Worm (Caenorhabditis elegans) whole organism, late embryonic: ENCODE results near the gene T04A8.18.
A peak's percentile ranks its signal among the peaks of the same experiment; 100 is the strongest.

Experiments
- C08G9.2 ChIP-seq: sonication (generic microtip); optimal IDR thresholded peaks from 2 replicates; lab custom pipeline; 2016; ENCODE audit warnings: mild to moderate bottlenecking, missing genetic modification characterization, moderate library complexity, missing compliant biosample characterization
- C38D4.7 ChIP-seq: fragments of 200-800 bp; sonication (Bioruptor generic); optimal IDR thresholded peaks from 2 replicates; lab custom pipeline; 2018; ENCODE audit warnings: mild to moderate bottlenecking, missing genetic modification characterization, moderate library complexity, missing compliant biosample characterization
- K09A11.1 ChIP-seq: sonication (generic microtip); optimal IDR thresholded peaks from 2 replicates; lab custom pipeline; 2017; ENCODE audit warnings: antibody characterized with exemption, mild to moderate bottlenecking, missing genetic modification characterization, missing compliant biosample characterization; ENCODE audit not compliant: insufficient read depth
- ceh-14 ChIP-seq: sonication (generic microtip); optimal IDR thresholded peaks from 2 replicates; lab custom pipeline; 2016; ENCODE audit warnings: missing genotype, missing genetic modification characterization, missing compliant biosample characterization
- ceh-18 ChIP-seq: sonication (generic microtip); optimal IDR thresholded peaks from 2 replicates; lab custom pipeline; 2016; ENCODE audit warnings: missing genetic modification characterization, missing compliant biosample characterization
- ceh-24 ChIP-seq: sonication (generic microtip); optimal IDR thresholded peaks from 2 replicates; lab custom pipeline; 2016; ENCODE audit warnings: mild to moderate bottlenecking, missing genetic modification characterization, missing compliant biosample characterization
- ceh-30 ChIP-seq: fragments of 150-350 bp; optimal IDR thresholded peaks from 2 replicates; lab custom pipeline; 2014; ENCODE audit warnings: missing biosample characterization, missing genetic modification characterization
- ceh-34 ChIP-seq: sonication (generic microtip); optimal IDR thresholded peaks from 2 replicates; lab custom pipeline; 2016; ENCODE audit warnings: mild to moderate bottlenecking, missing genetic modification characterization, missing compliant biosample characterization
- ceh-6 ChIP-seq: fragments of 200-800 bp; sonication (Bioruptor generic); optimal IDR thresholded peaks from 2 replicates; lab custom pipeline; 2018; ENCODE audit warnings: mild to moderate bottlenecking, missing genetic modification characterization, missing compliant biosample characterization
- che-1 ChIP-seq: sonication (generic microtip); optimal IDR thresholded peaks from 2 replicates; lab custom pipeline; 2016; ENCODE audit warnings: mild to moderate bottlenecking, missing genetic modification characterization, missing compliant biosample characterization
- elt-4 ChIP-seq: sonication (generic microtip); optimal IDR thresholded peaks from 2 replicates; lab custom pipeline; 2016; ENCODE audit warnings: missing genetic modification characterization, missing compliant biosample characterization
- ets-4 ChIP-seq: sonication (generic microtip); optimal IDR thresholded peaks from 2 replicates; lab custom pipeline; 2016; ENCODE audit warnings: missing genetic modification characterization, missing compliant biosample characterization
- eyg-1 ChIP-seq: sonication (generic microtip); optimal IDR thresholded peaks from 2 replicates; lab custom pipeline; 2016; ENCODE audit warnings: missing genotype, missing genetic modification characterization, missing compliant biosample characterization
- fkh-6 ChIP-seq: sonication (generic microtip); optimal IDR thresholded peaks from 2 replicates; lab custom pipeline; 2016; ENCODE audit warnings: missing genetic modification characterization, missing compliant biosample characterization
- hlh-15 ChIP-seq: sonication (generic microtip); optimal IDR thresholded peaks from 2 replicates; lab custom pipeline; 2016; ENCODE audit warnings: missing genetic modification characterization, missing compliant biosample characterization
- hlh-30 ChIP-seq: sonication (generic microtip); optimal IDR thresholded peaks from 2 replicates; lab custom pipeline; 2017; ENCODE audit warnings: antibody characterized with exemption, missing genetic modification characterization, missing compliant biosample characterization; ENCODE audit not compliant: insufficient read depth
- hlh-6 ChIP-seq: sonication (generic microtip); optimal IDR thresholded peaks from 2 replicates; lab custom pipeline; 2016; ENCODE audit warnings: missing genotype, missing genetic modification characterization, missing compliant biosample characterization
- hlh-8 ChIP-seq: sonication (generic microtip); optimal IDR thresholded peaks from 2 replicates; lab custom pipeline; 2016; ENCODE audit warnings: missing genotype, missing genetic modification characterization, missing compliant biosample characterization
- lim-6 ChIP-seq: sonication (generic microtip); optimal IDR thresholded peaks from 2 replicates; lab custom pipeline; 2016; ENCODE audit warnings: missing genetic modification characterization, missing compliant biosample characterization
- lin-11 ChIP-seq: fragments of 200-800 bp; sonication (Bioruptor generic); optimal IDR thresholded peaks from 2 replicates; lab custom pipeline; 2018; ENCODE audit warnings: mild to moderate bottlenecking, missing genetic modification characterization, missing compliant biosample characterization
- madf-2 ChIP-seq: sonication (generic microtip); optimal IDR thresholded peaks from 2 replicates; lab custom pipeline; 2017; ENCODE audit warnings: missing genetic modification characterization, missing compliant biosample characterization
- mec-3 ChIP-seq: sonication (generic microtip); optimal IDR thresholded peaks from 2 replicates; lab custom pipeline; 2016; ENCODE audit warnings: borderline replicate concordance, missing genetic modification characterization, missing compliant biosample characterization
- nhr-11 ChIP-seq: fragments of 150-350 bp; optimal IDR thresholded peaks from 2 replicates; lab custom pipeline; 2014; ENCODE audit warnings: missing biosample characterization, missing genetic modification characterization
- odd-2 ChIP-seq: sonication (generic microtip); optimal IDR thresholded peaks from 2 replicates; lab custom pipeline; 2017; ENCODE audit warnings: antibody characterized with exemption, mild to moderate bottlenecking, missing genetic modification characterization, missing compliant biosample characterization
- pqm-1 ChIP-seq: sonication (generic microtip); optimal IDR thresholded peaks from 2 replicates; lab custom pipeline; 2016; ENCODE audit warnings: missing genetic modification characterization, missing compliant biosample characterization
- pros-1 ChIP-seq: fragments of 150-350 bp; optimal IDR thresholded peaks from 2 replicates; lab custom pipeline; 2014; ENCODE audit warnings: missing biosample characterization, missing genetic modification reagents, missing genetic modification characterization
- rnt-1 ChIP-seq: sonication (generic microtip); optimal IDR thresholded peaks from 2 replicates; lab custom pipeline; 2016; ENCODE audit warnings: missing genetic modification characterization, missing compliant biosample characterization
- sdc-2 ChIP-seq: sonication (generic microtip); optimal IDR thresholded peaks from 2 replicates; lab custom pipeline; 2016; ENCODE audit warnings: missing genotype, missing genetic modification characterization, missing compliant biosample characterization
- sox-2 ChIP-seq: fragments of 200-800 bp; sonication (Bioruptor generic); IDR thresholded peaks from 2 replicates; pipeline ENCODE4 v1.3.6; 2022; ENCODE audit warnings: missing genetic modification reagents, missing genetic modification characterization, missing compliant biosample characterization
- ttx-3 ChIP-seq: sonication (generic microtip); optimal IDR thresholded peaks from 2 replicates; lab custom pipeline; 2016; ENCODE audit warnings: missing genetic modification reagents, missing genetic modification characterization, missing compliant biosample characterization
- unc-3 ChIP-seq, 2 experiments: fragments of 200-800 bp in 1 of 2; sonication (Bioruptor generic) in 1 of 2; sonication (generic microtip) in 1 of 2; conservative IDR thresholded peaks in 1 of 2; optimal IDR thresholded peaks in 1 of 2; 2 replicates each; pipeline versions ENCODE4 v1.3.6 to Lab custom; 2016 to 2022; ENCODE audit warnings: missing compliant biosample characterization in 2 of 2, missing genetic modification characterization in 2 of 2, missing genetic modification reagents in 1 of 2
- unc-55 ChIP-seq: sonication (generic microtip); optimal IDR thresholded peaks from 2 replicates; lab custom pipeline; 2017; ENCODE audit warnings: missing biosample characterization, missing genetic modification reagents, missing genetic modification characterization
- unc-86 ChIP-seq: sonication (generic microtip); optimal IDR thresholded peaks from 2 replicates; lab custom pipeline; 2016; ENCODE audit warnings: missing genetic modification characterization, missing compliant biosample characterization
- ztf-16 ChIP-seq: sonication (generic microtip); optimal IDR thresholded peaks from 2 replicates; lab custom pipeline; 2017; ENCODE audit warnings: missing genetic modification characterization, missing compliant biosample characterization

The T04A8.18 gene

DNA sequence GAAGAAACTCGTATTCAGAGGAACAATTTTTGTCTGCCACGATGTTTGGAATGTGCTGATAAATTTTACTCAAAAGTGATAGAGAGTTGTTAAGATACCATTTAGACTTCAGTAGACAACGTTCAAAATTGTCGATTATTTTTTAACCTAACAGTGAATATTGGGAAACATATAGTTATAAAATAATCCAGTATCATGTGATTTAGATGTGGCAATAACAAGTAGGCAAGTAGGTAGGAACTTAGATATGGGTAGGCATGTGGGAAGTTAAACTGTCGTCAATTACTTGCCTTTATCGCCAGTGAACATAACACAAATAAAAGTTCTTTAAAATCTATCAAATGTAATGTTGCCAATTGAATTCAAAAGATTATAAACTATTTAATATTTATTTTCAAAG lies 37.5 kb upstream of the T04A8.18 start, which contains the start of gene T23F11.11:
Gene T23F11.11, minus strand, starts transcription at position 101 of the 400 bp plus-strand sequence.
- no peak for TF ChIP-seq sox-2 (GFP tag; lab: Robert Waterston, UW)
- TF ChIP-seq hlh-6 (tag; lab: Kevin White, UChicago): no peak
- TF ChIP-seq ceh-34 (tag; lab: Kevin White, UChicago): no peak
- no peak for TF ChIP-seq sdc-2 (tag; lab: Kevin White, UChicago)
- TF ChIP-seq rnt-1 (tag; lab: Kevin White, UChicago): no peak
- no peak for TF ChIP-seq C08G9.2 (tag; lab: Kevin White, UChicago)
- TF ChIP-seq ceh-14 (tag; lab: Kevin White, UChicago): no peak

DNA sequence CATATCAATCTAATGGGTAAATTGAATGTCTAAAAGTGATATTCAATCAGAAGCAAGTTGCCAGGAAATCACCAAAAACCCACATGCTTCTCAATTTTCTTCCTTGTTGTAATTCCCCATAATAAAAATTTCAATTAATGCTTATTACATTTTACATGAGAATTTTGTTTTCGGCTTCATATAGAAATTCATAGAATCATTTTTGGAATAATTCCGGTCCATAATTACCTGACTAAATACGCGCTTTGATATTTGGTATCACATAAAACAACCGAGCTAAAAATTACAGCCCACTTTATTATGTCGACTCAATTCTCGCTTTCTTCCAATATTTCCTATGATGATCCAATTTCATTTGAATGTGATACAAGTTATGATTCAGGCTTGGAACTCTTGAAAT lies 37.1 kb upstream of the T04A8.18 start, which contains the start of gene srg-13:
Gene srg-13, plus strand, starts transcription at position 301 of the 400 bp plus-strand sequence.
- no peak for TF ChIP-seq pros-1 (tag; lab: Kevin White, UChicago)
- TF ChIP-seq ceh-24: no peak
- no peak for TF ChIP-seq unc-55 (GFP tag; lab: Kevin White, UChicago)
- no peak for TF ChIP-seq madf-2
- TF ChIP-seq mec-3 (tag; lab: Kevin White, UChicago): no peak
- TF ChIP-seq C38D4.7 (GFP tag; lab: Kevin White, UChicago): no peak
- TF ChIP-seq hlh-30: no peak
- no peak for TF ChIP-seq sdc-2 (tag; lab: Kevin White, UChicago)
- TF ChIP-seq ets-4 (tag; lab: Kevin White, UChicago): no peak
- TF ChIP-seq odd-2 (tag; lab: Kevin White, UChicago): no peak
- no peak for TF ChIP-seq eyg-1 (tag; lab: Kevin White, UChicago)
- TF ChIP-seq unc-86 (tag; lab: Kevin White, UChicago): no peak
- no peak for TF ChIP-seq ceh-30

- TF ChIP-seq ceh-6 (GFP tag; lab: Kevin White, UChicago) (no peak), elt-4 (no peak), hlh-15 (tag; lab: Kevin White, UChicago) (no peak), C08G9.2 (tag; lab: Kevin White, UChicago) (no peak), ztf-16 (tag; lab: Kevin White, UChicago) (no peak), nhr-11 (tag; lab: Kevin White, UChicago) (no peak), sdc-2 (tag; lab: Kevin White, UChicago) (no peak), lin-11 (no peak), lim-6 (tag; lab: Kevin White, UChicago) (no peak), pqm-1 (no peak), che-1 (tag; lab: Kevin White, UChicago) (no peak), K09A11.1 (tag; lab: Kevin White, UChicago) (no peak), mec-3 (tag; lab: Kevin White, UChicago) (no peak), rnt-1 (tag; lab: Kevin White, UChicago) (no peak), odd-2 (tag; lab: Kevin White, UChicago) (no peak), ceh-30 (no peak)
Measured at ce11 chrIII:4677466-4677865, 31.5 kb upstream of the T04A8.18 start, which contains the start of gene srg-10. srg-10 (plus strand) TSS chrIII:4677766.

DNA sequence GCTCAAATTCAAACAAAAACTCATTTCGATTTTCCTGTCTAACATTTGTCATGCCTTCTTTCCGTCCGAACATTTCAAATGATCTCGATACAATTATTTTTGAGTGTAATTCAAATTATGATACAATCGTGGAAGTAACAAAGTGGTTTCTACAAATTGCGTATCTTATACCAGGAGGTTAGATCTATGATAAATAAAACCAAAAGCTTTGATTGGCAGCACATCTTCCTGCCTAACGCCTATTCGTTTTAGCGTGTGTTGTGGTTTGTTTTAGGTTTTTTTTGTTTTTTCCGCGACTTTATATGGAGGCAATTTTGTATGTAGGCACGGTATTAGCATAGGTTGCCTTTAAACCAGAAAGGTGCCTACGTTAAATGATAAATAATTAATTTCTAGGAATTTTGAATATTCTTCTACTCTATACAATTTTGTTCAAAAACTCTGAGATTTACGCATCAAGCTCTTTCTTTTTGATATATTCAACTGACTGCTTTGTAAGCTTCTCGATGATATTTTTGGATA lies 29.0 kb upstream of the T04A8.18 start, which contains the start of gene srg-11:
Gene srg-11, plus strand, starts transcription at position 51 of the 522 bp plus-strand sequence.
- no peak for TF ChIP-seq unc-3 (GFP tag; conservative IDR thresholded peaks at IDR 0.05; lab: Robert Waterston, UW)
- no peak for TF ChIP-seq unc-3 (tag; optimal IDR thresholded peaks at IDR 0.05; lab: Kevin White, UChicago)
- no peak for TF ChIP-seq C08G9.2 (tag; lab: Kevin White, UChicago)

- TF ChIP-seq lim-6 (tag; lab: Kevin White, UChicago) (no peak), C38D4.7 (GFP tag; lab: Kevin White, UChicago) (no peak), ceh-18 (tag; lab: Kevin White, UChicago) (peak; percentile 5), pqm-1 (no peak), ttx-3 (tag; lab: Kevin White, UChicago) (no peak), fkh-6 (tag; lab: Kevin White, UChicago) (no peak), hlh-8 (tag; lab: Kevin White, UChicago) (no peak), eyg-1 (tag; lab: Kevin White, UChicago) (no peak), hlh-30 (no peak)
Measured at ce11 chrIII:4687134-4687533, 21.9 kb upstream of the T04A8.18 start.
